Fruit fly (Drosophila melanogaster): ENCODE measurements around the gene CG16985.

CG16985 gene

dm6 chr3L:2636023-2636968 lies 37.2 kb downstream of the CG16985 start:
- no peak for TF ChIP-seq CG14655 (GFP tag; optimal IDR thresholded peaks at IDR 0.05)
- peak; percentile 27 for TF ChIP-seq CG15710 (tag; optimal IDR thresholded peaks at IDR 0.05)
- no peak for TF ChIP-seq rn (GFP tag; IDR thresholded peaks at IDR 0.05)
- no peak for TF ChIP-seq EcR (GFP tag; optimal IDR thresholded peaks at IDR 0.05)
- TF ChIP-seq gl (tag; optimal IDR thresholded peaks at IDR 0.05): no peak
- no peak for TF ChIP-seq Snoo (tag; optimal IDR thresholded peaks at IDR 0.05)
- peak; percentile 53 for TF ChIP-seq CG8159 (tag; optimal IDR thresholded peaks at IDR 0.05)
- TF ChIP-seq Pif1A (GFP tag; optimal IDR thresholded peaks at IDR 0.05): no peak
- peak; percentile 76; the same call in 1 of the 2 replicates for TF ChIP-seq Ets98B (GFP tag; IDR thresholded peaks at IDR 0.05)
- TF ChIP-seq CG13204 (GFP tag; optimal IDR thresholded peaks at IDR 0.05): peak; percentile 29
- peak; percentile 58; the same call in 1 of the 3 replicates for TF ChIP-seq CG4496 (GFP tag; IDR thresholded peaks at IDR 0.05)
- no peak for TF ChIP-seq D1 (tag; optimal IDR thresholded peaks at IDR 0.05)
- no peak for TF ChIP-seq CG10348 (GFP tag; IDR thresholded peaks at IDR 0.05)
- peak; percentile 65 for TF ChIP-seq CG17806 (tag; optimal IDR thresholded peaks at IDR 0.05)
- TF ChIP-seq CG32121 (GFP tag; IDR thresholded peaks at IDR 0.05): peak; percentile 62
- TF ChIP-seq fd96Ca (GFP tag; IDR thresholded peaks at IDR 0.05): no peak; the same call in 2 of the 3 replicates
- TF ChIP-seq CG8301 (tag; optimal IDR thresholded peaks at IDR 0.05): no peak
- TF ChIP-seq CG12605 (GFP tag; IDR thresholded peaks at IDR 0.05): peak; percentile 55
- TF ChIP-seq CG34367 (tag; optimal IDR thresholded peaks at IDR 0.05): no peak
- peak; percentile 27 for TF ChIP-seq CG9948 (tag; optimal IDR thresholded peaks at IDR 0.05)
- peak; percentile 55 for TF ChIP-seq Pif1B (GFP tag; optimal IDR thresholded peaks at IDR 0.05)

dm6 chr3L:2643324-2643723 lies 44.2 kb downstream of the CG16985 start, which contains the start of gene CG14949:
TSS of gene CG14949 (minus strand) at chr3L:2643424.
- TF ChIP-seq Pif1B (GFP tag; optimal IDR thresholded peaks at IDR 0.05): no peak
- no peak for TF ChIP-seq CG8159 (tag; optimal IDR thresholded peaks at IDR 0.05)
- TF ChIP-seq CG10348 (GFP tag; IDR thresholded peaks at IDR 0.05): no peak
- no peak for TF ChIP-seq Ets98B (GFP tag; IDR thresholded peaks at IDR 0.05)
- no peak for TF ChIP-seq CG34367 (tag; optimal IDR thresholded peaks at IDR 0.05)
- no peak for TF ChIP-seq CG9948 (tag; optimal IDR thresholded peaks at IDR 0.05)
- no peak for TF ChIP-seq D1 (tag; optimal IDR thresholded peaks at IDR 0.05)
- no peak for TF ChIP-seq Snoo (tag; optimal IDR thresholded peaks at IDR 0.05)
- TF ChIP-seq EcR (GFP tag; optimal IDR thresholded peaks at IDR 0.05): no peak
- no peak for TF ChIP-seq CG17806 (tag; optimal IDR thresholded peaks at IDR 0.05)
- TF ChIP-seq CG15710 (tag; optimal IDR thresholded peaks at IDR 0.05): no peak
- no peak for TF ChIP-seq CG4496 (GFP tag; IDR thresholded peaks at IDR 0.05)
- no peak for TF ChIP-seq rn (GFP tag; IDR thresholded peaks at IDR 0.05)
- no peak for TF ChIP-seq CG14655 (GFP tag; optimal IDR thresholded peaks at IDR 0.05)
- TF ChIP-seq CG8301 (tag; optimal IDR thresholded peaks at IDR 0.05): no peak
- TF ChIP-seq Pif1A (GFP tag; optimal IDR thresholded peaks at IDR 0.05): no peak
- TF ChIP-seq CG12605 (GFP tag; IDR thresholded peaks at IDR 0.05): no peak
- no peak for TF ChIP-seq fd96Ca (GFP tag; IDR thresholded peaks at IDR 0.05)
- TF ChIP-seq CG32121 (GFP tag; IDR thresholded peaks at IDR 0.05): no peak

DNA sequence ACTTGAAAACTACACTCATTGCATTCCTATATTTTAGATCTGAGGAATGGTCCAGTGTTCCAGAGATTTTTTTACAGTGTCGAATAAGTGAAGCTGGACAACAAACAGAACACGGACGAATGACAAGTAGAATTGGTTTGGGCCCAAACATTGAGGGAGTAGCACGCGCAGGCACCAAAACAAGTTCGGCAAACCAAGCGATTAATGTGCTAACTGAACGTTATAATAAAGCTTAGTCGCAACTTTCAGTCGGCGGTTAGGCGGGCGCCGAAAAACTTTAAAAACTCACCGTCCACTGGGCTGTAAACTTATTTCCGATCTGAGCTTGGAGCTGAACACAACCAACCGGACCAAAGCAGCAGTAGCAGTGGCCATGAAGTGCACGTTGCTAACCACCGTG lies 46.0 kb downstream of the CG16985 start, which contains the start of gene CG1143:
Gene CG1143 (plus strand): TSS at position 301 of the 400 bp plus-strand sequence.
- no peak for TF ChIP-seq Ets98B (GFP tag; IDR thresholded peaks at IDR 0.05)
- TF ChIP-seq CG34367 (tag; optimal IDR thresholded peaks at IDR 0.05): no peak
- no peak for TF ChIP-seq CG8159 (tag; optimal IDR thresholded peaks at IDR 0.05)
- TF ChIP-seq EcR (GFP tag; optimal IDR thresholded peaks at IDR 0.05): no peak
- TF ChIP-seq CG10348 (GFP tag; IDR thresholded peaks at IDR 0.05): no peak

DNA sequence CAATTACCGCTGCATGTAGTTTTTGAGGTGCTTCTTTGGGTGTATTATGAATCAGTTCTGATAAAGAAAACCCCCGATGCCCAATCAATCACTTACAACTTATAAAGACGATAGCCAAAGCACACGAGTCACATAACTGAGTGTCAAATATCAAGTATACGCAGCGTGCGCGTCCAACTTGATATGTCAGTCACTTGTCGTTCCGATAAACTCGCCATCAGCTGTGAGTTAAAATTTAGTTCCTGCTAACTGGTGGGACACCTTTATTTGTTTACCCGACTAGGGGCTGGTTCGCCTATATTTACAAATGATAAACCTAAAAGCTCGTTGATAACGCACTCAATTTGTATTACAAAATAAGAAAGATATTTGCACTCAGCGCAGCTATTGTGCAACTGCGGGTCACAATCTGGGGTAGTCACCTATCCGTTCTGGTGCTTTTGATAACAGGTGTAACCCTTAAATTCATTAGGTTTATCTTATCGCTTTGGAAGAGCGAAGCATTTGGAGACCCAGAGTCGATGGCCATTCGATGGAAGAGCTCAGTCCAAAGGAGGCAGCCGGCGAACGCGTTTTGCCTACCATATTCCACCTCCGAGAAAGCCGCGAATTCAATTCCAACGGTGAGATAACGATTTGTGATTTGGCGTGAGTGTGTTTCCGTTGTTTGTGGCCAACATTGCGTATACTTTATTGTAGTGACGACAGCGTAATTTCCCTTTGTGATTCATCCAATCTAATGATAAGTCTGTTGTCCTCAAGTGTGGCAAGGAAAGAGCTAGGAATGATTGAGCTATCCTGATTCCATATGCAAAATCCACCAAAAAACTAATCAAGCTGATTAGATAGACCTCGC lies 48.7 kb downstream of the CG16985 start, which contains the start of gene CG1246:
Gene CG1246 (plus strand): TSS at position 526 of the 856 bp plus-strand sequence.
- TF ChIP-seq Snoo (tag; optimal IDR thresholded peaks at IDR 0.05) (no peak), CG10348 (GFP tag; IDR thresholded peaks at IDR 0.05) (no peak), fd96Ca (GFP tag; IDR thresholded peaks at IDR 0.05) (no peak), CG32121 (GFP tag; IDR thresholded peaks at IDR 0.05) (no peak), CG15710 (tag; optimal IDR thresholded peaks at IDR 0.05) (no peak)

Data from whole organism, pupa.